Worm (Caenorhabditis elegans) whole organism, young adult: Measurements from ENCODE around the gene F59E12.6.
A peak's percentile ranks its signal among the peaks of the same experiment; 100 is the strongest.

Experiments
- B0261.1 ChIP-seq: sonication (generic microtip); optimal IDR thresholded peaks from 2 replicates; lab custom pipeline; 2016; ENCODE audit warnings: mild to moderate bottlenecking, missing genetic modification characterization, moderate library complexity, missing compliant biosample characterization
- C06A6.2 ChIP-seq: fragments of 200-800 bp; sonication (Bioruptor generic); conservative IDR thresholded peaks from 2 replicates; pipeline ENCODE4 v1.3.6; 2022; ENCODE audit warnings: missing genetic modification characterization, missing compliant biosample characterization
- D2030.7 ChIP-seq: fragments of 200-800 bp; sonication (Bioruptor generic); IDR thresholded peaks from 2 replicates; pipeline ENCODE4 v1.3.6; 2022; ENCODE audit warnings: missing genetic modification reagents, missing genetic modification characterization, missing compliant biosample characterization
- F22D6.2 ChIP-seq: sonication (generic microtip); optimal IDR thresholded peaks from 2 replicates; lab custom pipeline; 2016; ENCODE audit warnings: mild to moderate bottlenecking, missing genetic modification characterization, missing compliant biosample characterization
- F33H1.4 ChIP-seq: fragments of 200-800 bp; sonication (Bioruptor generic); IDR thresholded peaks from 2 replicates; pipeline ENCODE4 v1.3.6; 2022; ENCODE audit warnings: missing genetic modification reagents, missing genetic modification characterization, missing compliant biosample characterization
- F39B2.1 ChIP-seq: fragments of 200-800 bp; sonication (Bioruptor generic); IDR thresholded peaks from 2 replicates; pipeline ENCODE4 v1.3.6; 2022; ENCODE audit warnings: missing genetic modification reagents, missing genetic modification characterization, missing compliant biosample characterization
- K11D2.4 ChIP-seq: fragments of 200-800 bp; sonication (Bioruptor generic); IDR thresholded peaks from 2 replicates; pipeline ENCODE4 v1.3.6; 2022; ENCODE audit warnings: missing genetic modification reagents, missing genetic modification characterization, missing compliant biosample characterization
- T26A5.8 ChIP-seq: sonication (generic microtip); optimal IDR thresholded peaks from 2 replicates; lab custom pipeline; 2016; ENCODE audit warnings: missing genetic modification characterization, missing compliant biosample characterization
- Y53G8AR.9 ChIP-seq: fragments of 200-800 bp; sonication (Bioruptor generic); conservative IDR thresholded peaks from 2 replicates; pipeline ENCODE4 v1.3.6; 2022; ENCODE audit warnings: missing genetic modification reagents, missing genetic modification characterization, missing compliant biosample characterization
- ceh-58 ChIP-seq: fragments of 200-800 bp; sonication (Bioruptor generic); IDR thresholded peaks from 2 replicates; pipeline ENCODE4 v1.3.6; 2022; ENCODE audit warnings: missing genetic modification characterization, missing compliant biosample characterization
- ceh-79 ChIP-seq: sonication (generic microtip); optimal IDR thresholded peaks from 2 replicates; lab custom pipeline; 2017; ENCODE audit warnings: mild to moderate bottlenecking, missing genetic modification characterization, missing compliant biosample characterization
- ceh-91 ChIP-seq: fragments of 200-800 bp; sonication (Bioruptor generic); IDR thresholded peaks from 2 replicates; pipeline ENCODE4 v1.3.6; 2022; ENCODE audit warnings: missing genetic modification reagents, missing genetic modification characterization, missing compliant biosample characterization
- die-1 ChIP-seq: sonication (generic microtip); optimal IDR thresholded peaks from 2 replicates; lab custom pipeline; 2016; ENCODE audit warnings: missing genotype, mild to moderate bottlenecking, missing genetic modification characterization, missing compliant biosample characterization
- egrh-3 ChIP-seq: fragments of 200-800 bp; sonication (Bioruptor generic); IDR thresholded peaks from 2 replicates; pipeline ENCODE4 v1.3.6; 2022; ENCODE audit warnings: missing genetic modification reagents, missing genetic modification characterization, missing compliant biosample characterization
- him-1 ChIP-seq: sonication (generic microtip); optimal IDR thresholded peaks from 2 replicates; lab custom pipeline; 2016; ENCODE audit warnings: missing genotype, missing genetic modification reagents, missing genetic modification characterization, missing compliant biosample characterization
- hmg-1.2 ChIP-seq: fragments of 200-800 bp; sonication (Bioruptor generic); IDR thresholded peaks from 2 replicates; pipeline ENCODE4 v1.3.6; 2022; ENCODE audit warnings: missing genetic modification reagents, missing genetic modification characterization, missing compliant biosample characterization
- hsf-1 ChIP-seq: fragments of 200-800 bp; sonication (Bioruptor generic); IDR thresholded peaks from 2 replicates; pipeline ENCODE4 v1.3.6; 2022; ENCODE audit warnings: missing genetic modification reagents, missing genetic modification characterization, missing compliant biosample characterization
- lag-1 ChIP-seq: fragments of 200-800 bp; sonication (Bioruptor generic); IDR thresholded peaks from 2 replicates; pipeline ENCODE4 v1.3.6; 2022; ENCODE audit warnings: missing genetic modification reagents, missing genetic modification characterization, missing compliant biosample characterization
- lin-26 ChIP-seq: fragments of 200-800 bp; sonication (Bioruptor generic); IDR thresholded peaks from 2 replicates; pipeline ENCODE4 v1.3.6; 2022; ENCODE audit warnings: missing genetic modification reagents, missing genetic modification characterization, missing compliant biosample characterization
- lin-35 ChIP-seq, 3 experiments: fragments of 150-350 bp in 2 of 3; sonication (generic microtip) in 1 of 3; optimal IDR thresholded peaks; 2 replicates each; lab custom pipeline; 2014 to 2018; ENCODE audit warnings: missing biosample characterization in 3 of 3, missing genetic modification characterization in 3 of 3, missing genetic modification reagents in 3 of 3
- lin-40 ChIP-seq: sonication (generic microtip); optimal IDR thresholded peaks from 2 replicates; lab custom pipeline; 2016; ENCODE audit warnings: missing genetic modification characterization, mild to moderate bottlenecking, missing compliant biosample characterization, missing genotype, missing genetic modification reagents
- lin-54 ChIP-seq: fragments of 200-800 bp; sonication (Bioruptor generic); optimal IDR thresholded peaks from 2 replicates; lab custom pipeline; 2018; ENCODE audit warnings: mild to moderate bottlenecking, missing genetic modification characterization, missing compliant biosample characterization
- lir-1 ChIP-seq: fragments of 200-800 bp; sonication (Bioruptor generic); conservative IDR thresholded peaks from 2 replicates; pipeline ENCODE4 v1.3.6; 2022; ENCODE audit warnings: missing genetic modification reagents, missing genetic modification characterization, missing compliant biosample characterization
- madf-8 ChIP-seq: fragments of 200-800 bp; sonication (Bioruptor generic); conservative IDR thresholded peaks from 2 replicates; pipeline ENCODE4 v1.3.6; 2022; ENCODE audit warnings: missing genetic modification reagents, missing genetic modification characterization, missing compliant biosample characterization
- mcd-1 ChIP-seq: fragments of 200-800 bp; sonication (Bioruptor generic); IDR thresholded peaks from 2 replicates; pipeline ENCODE4 v1.3.6; 2022; ENCODE audit warnings: missing genetic modification reagents, missing genetic modification characterization, missing compliant biosample characterization
- mel-28 ChIP-seq: sonication (generic microtip); optimal IDR thresholded peaks from 2 replicates; lab custom pipeline; 2016; ENCODE audit warnings: borderline replicate concordance, mild to moderate bottlenecking, missing genetic modification characterization, missing compliant biosample characterization
- nhr-27 ChIP-seq: fragments of 200-800 bp; sonication (Bioruptor generic); optimal IDR thresholded peaks from 2 replicates; lab custom pipeline; 2018; ENCODE audit warnings: mild to moderate bottlenecking, missing genetic modification characterization, moderate library complexity, missing compliant biosample characterization
- pbrm-1 ChIP-seq: fragments of 200-800 bp; sonication (Bioruptor generic); IDR thresholded peaks from 2 replicates; pipeline ENCODE4 v1.3.6; 2022; ENCODE audit warnings: missing genetic modification reagents, missing genetic modification characterization, missing compliant biosample characterization
- rcor-1 ChIP-seq: fragments of 200-800 bp; sonication (Bioruptor generic); IDR thresholded peaks from 2 replicates; pipeline ENCODE4 v1.3.6; 2022; ENCODE audit warnings: missing genetic modification reagents, missing genetic modification characterization, missing compliant biosample characterization
- repo-1 ChIP-seq: sonication (generic microtip); optimal IDR thresholded peaks from 2 replicates; lab custom pipeline; 2017; ENCODE audit warnings: mild to moderate bottlenecking, missing genetic modification characterization, missing compliant biosample characterization
- rpc-1 ChIP-seq, 2 experiments: fragments of 150-350 bp in 1 of 2; sonication (generic microtip) in 1 of 2; optimal IDR thresholded peaks; 2 replicates each; lab custom pipeline; 2014 to 2018; ENCODE audit warnings: missing biosample characterization in 1 of 2, missing genetic modification characterization in 1 of 2, missing genetic modification reagents in 1 of 2, missing genotype in 1 of 2
- snpc-1.1 ChIP-seq: sonication (generic microtip); optimal IDR thresholded peaks from 2 replicates; lab custom pipeline; 2017; ENCODE audit warnings: missing genetic modification characterization, mild to moderate bottlenecking, missing compliant biosample characterization, antibody characterized with exemption, moderate library complexity, missing genotype, missing genetic modification reagents; ENCODE audit not compliant: insufficient read depth
- snpc-1.3 ChIP-seq: sonication (generic microtip); optimal IDR thresholded peaks from 2 replicates; lab custom pipeline; 2017; ENCODE audit warnings: missing genetic modification characterization, mild to moderate bottlenecking, missing compliant biosample characterization, antibody characterized with exemption, moderate library complexity, missing genotype, missing genetic modification reagents; ENCODE audit not compliant: insufficient read depth
- snpc-4 ChIP-seq, 5 experiments: fragments of 150-350 bp in 1 of 5; sonication (generic microtip) in 4 of 5; optimal IDR thresholded peaks; 2 replicates each; lab custom pipeline; 2014 to 2018; ENCODE audit warnings: missing genetic modification characterization in 5 of 5, missing biosample characterization in 3 of 5, antibody characterized with exemption in 2 of 5, mild to moderate bottlenecking in 2 of 5, missing compliant biosample characterization in 2 of 5, missing genotype in 2 of 5, moderate library complexity in 2 of 5, missing genetic modification reagents in 1 of 5
- tbp1 ChIP-seq: fragments of 200-800 bp; sonication (Bioruptor generic); optimal IDR thresholded peaks from 2 replicates; lab custom pipeline; 2018; ENCODE audit warnings: mild to moderate bottlenecking, missing genetic modification characterization, missing compliant biosample characterization
- tlf-1 ChIP-seq: fragments of 200-800 bp; sonication (Bioruptor generic); optimal IDR thresholded peaks from 2 replicates; lab custom pipeline; 2018; ENCODE audit warnings: mild to moderate bottlenecking, missing genetic modification characterization, missing compliant biosample characterization
- xnd-1 ChIP-seq: sonication (generic microtip); optimal IDR thresholded peaks from 2 replicates; lab custom pipeline; 2016; ENCODE audit warnings: missing genotype, missing genetic modification reagents, missing genetic modification characterization, missing compliant biosample characterization
- zfh-2 ChIP-seq: fragments of 200-800 bp; sonication (Bioruptor generic); conservative IDR thresholded peaks from 2 replicates; pipeline ENCODE4 v1.3.6; 2022; ENCODE audit warnings: missing genetic modification reagents, missing genetic modification characterization, missing compliant biosample characterization
- ztf-18 ChIP-seq: sonication (generic microtip); optimal IDR thresholded peaks from 2 replicates; lab custom pipeline; 2016; ENCODE audit warnings: missing genotype, mild to moderate bottlenecking, missing genetic modification characterization, missing compliant biosample characterization

The F59E12.6 gene

DNA sequence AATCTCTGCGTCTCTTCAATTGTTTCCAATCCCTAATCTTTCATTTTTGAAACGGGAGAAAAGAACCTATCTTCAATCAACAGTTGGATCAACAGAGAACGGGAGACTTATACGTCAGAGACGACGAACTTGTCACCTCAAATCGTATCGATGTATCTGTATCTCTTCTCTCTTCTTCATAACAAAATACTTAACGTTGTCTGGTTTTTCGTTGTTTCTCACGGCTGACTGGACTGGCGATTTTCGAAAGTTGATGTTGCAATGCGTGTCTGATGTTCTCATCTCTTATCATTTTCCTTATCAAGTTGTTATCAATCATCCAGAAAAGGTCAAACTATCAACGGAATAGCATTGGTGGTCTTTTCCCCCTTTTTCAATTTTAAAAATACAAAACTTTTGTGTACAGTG is 25.2 kb downstream of the F59E12.6 start (continued):
- peak; percentile 49 for TF ChIP-seq die-1 (tag; lab: Kevin White, UChicago)
- TF ChIP-seq K11D2.4 (GFP tag; lab: Robert Waterston, UW) = 0 out of 2 replicates have a peak, but pooled peaks have one; percentile 25
- no peak for TF ChIP-seq ceh-58 (GFP tag; lab: Robert Waterston, UW)
- 0 out of 2 replicates have a peak, but pooled peaks have one; percentile 14 for TF ChIP-seq mcd-1 (GFP tag; lab: Robert Waterston, UW)

DNA sequence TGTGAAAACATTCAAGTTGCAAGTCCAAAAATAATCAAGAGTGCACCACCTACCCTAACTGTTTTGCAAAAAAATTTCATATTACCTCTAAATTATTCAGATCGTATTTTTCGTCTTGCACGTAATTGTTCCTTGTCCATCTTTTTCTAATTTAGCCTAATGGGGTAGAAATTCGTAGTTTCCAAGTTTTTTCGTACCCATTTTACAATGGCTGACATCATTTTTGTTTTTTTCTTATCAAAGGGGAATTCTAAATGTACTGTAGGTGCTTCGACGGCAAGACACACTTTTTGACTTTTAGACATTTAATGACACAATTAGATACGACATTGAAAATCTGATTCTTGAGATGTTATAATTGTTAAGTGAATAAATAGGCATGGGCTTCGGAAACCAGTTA is 26.3 kb downstream of the F59E12.6 start:
- TF ChIP-seq pbrm-1 (GFP tag; lab: Robert Waterston, UW) (no peak), lin-54 (no peak), mel-28 (tag; lab: Kevin White, UChicago) (no peak)

DNA sequence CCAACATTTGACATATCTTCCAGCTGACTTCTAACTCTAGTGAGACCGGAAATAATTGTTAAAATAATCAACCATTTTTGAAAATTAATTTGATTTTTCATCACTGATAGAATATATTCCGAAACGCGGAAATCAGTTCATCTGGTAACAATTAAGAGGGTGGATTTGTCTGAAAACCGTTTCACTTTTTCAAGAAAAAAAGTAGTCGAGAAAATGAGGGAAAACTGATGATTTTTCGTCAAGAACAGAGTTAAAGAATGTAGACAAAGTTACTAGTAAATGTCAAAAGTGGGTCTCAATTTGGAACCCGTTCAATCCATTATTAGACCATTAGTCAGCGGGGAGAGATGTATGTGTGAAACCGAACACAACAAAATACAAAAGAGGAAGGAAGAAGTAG is 27.6 kb downstream of the F59E12.6 start, which contains the start of gene C17G10.6:
Gene C17G10.6 (minus strand): TSS at position 101 of the 400 bp plus-strand sequence.
- TF ChIP-seq hsf-1 (GFP tag; lab: Robert Waterston, UW) = no peak
- TF ChIP-seq ztf-18 (tag; lab: Kevin White, UChicago) = no peak
- no peak for TF ChIP-seq ceh-79 (tag; lab: Kevin White, UChicago)
- TF ChIP-seq ceh-91 (GFP tag; lab: Robert Waterston, UW) = no peak
- no peak for TF ChIP-seq C06A6.2 (GFP tag; lab: Robert Waterston, UW)
- TF ChIP-seq zfh-2 (GFP tag; lab: Robert Waterston, UW) = no peak

DNA sequence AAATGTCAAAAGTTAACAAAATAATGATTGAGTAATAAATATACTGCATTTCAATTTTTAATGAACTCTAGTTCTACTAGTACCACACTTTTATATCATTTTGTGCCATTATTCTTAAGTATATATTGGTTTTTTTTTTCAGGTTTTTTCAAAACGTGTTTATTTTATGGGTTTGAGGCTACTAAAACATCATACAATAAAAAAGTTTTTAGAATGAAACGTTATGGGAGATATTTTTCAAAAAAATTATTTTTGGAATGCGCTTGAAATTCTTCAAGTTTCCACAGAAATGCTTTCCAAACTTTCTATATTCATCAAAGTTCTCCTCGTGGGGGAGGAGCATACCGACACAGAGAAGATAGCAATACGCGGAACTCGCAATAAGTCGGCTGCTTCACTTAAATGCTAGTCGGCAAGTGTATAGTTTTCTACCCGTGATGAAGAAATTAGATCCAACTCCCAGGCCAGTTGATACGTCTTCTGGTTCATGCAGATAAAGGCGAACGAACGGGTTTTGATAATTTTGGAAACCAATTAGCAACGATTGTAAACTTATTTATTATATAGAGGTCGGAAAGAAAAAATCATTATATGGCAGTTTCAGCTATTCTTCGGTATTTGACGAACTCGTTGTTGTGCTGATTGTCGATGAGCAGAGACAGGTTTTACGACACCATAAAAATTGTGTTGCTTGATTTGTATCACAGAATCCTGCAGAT is 31.3 kb downstream of the F59E12.6 start, which contains the start of gene C17G10.10:
Gene C17G10.10 (minus strand): TSS at position 51 of the 719 bp plus-strand sequence.
- TF ChIP-seq D2030.7 (GFP tag; lab: Robert Waterston, UW) (peak; percentile 82), snpc-4 (GFP tag; optimal IDR thresholded peaks at IDR 0.05; lab: Kevin White, UChicago) (peak; percentile 97), snpc-4 (tag; optimal IDR thresholded peaks at IDR 0.05; lab: Kevin White, UChicago) (peak; percentile 98 to 99 (median 98)), Y53G8AR.9 (GFP tag; lab: Robert Waterston, UW) (peak; percentile 64; the same call in 1 of the 2 replicates), ztf-18 (tag; lab: Kevin White, UChicago) (peak; percentile 14), F22D6.2 (peak; percentile 19), hmg-1.2 (GFP tag; lab: Robert Waterston, UW) (peak; percentile 90), nhr-27 (no peak), lag-1 (GFP tag; lab: Robert Waterston, UW) (no peak), snpc-1.1 (tag; lab: Kevin White, UChicago) (peak; percentile 98), T26A5.8 (tag; lab: Kevin White, UChicago) (no peak), F33H1.4 (GFP tag; lab: Robert Waterston, UW) (peak; percentile 53), zfh-2 (GFP tag; lab: Robert Waterston, UW) (no peak), lin-35 (GFP tag; optimal IDR thresholded peaks at IDR 0.05; lab: Kevin White, UChicago) (peak in 1 of 3 experiments; percentile 38), rcor-1 (GFP tag; lab: Robert Waterston, UW) (peak; percentile 66), lin-40 (peak; percentile 75), repo-1 (tag; lab: Kevin White, UChicago) (peak; percentile 78), lin-26 (GFP tag; lab: Robert Waterston, UW) (no peak), pbrm-1 (GFP tag; lab: Robert Waterston, UW) (peak; percentile 89), xnd-1 (tag; lab: Kevin White, UChicago) (peak; percentile 57), egrh-3 (GFP tag; lab: Robert Waterston, UW) (0 out of 2 replicates have a peak, but pooled peaks have one; percentile 8), ceh-58 (GFP tag; lab: Robert Waterston, UW) (no peak), him-1 (tag; lab: Kevin White, UChicago) (peak; percentile 94), tbp1 (peak; percentile 77), B0261.1 (peak; percentile 9), F39B2.1 (GFP tag; lab: Robert Waterston, UW) (0 out of 2 replicates have a peak, but pooled peaks have one; percentile 37), madf-8 (peak; percentile 45), snpc-1.3 (tag; lab: Kevin White, UChicago) (peak; percentile 87), lir-1 (no peak), rpc-1 (optimal IDR thresholded peaks at IDR 0.05; lab: Kevin White, UChicago) (no peak), rpc-1 (tag; optimal IDR thresholded peaks at IDR 0.05; lab: Kevin White, UChicago) (peak; percentile 15), tlf-1 (GFP tag; lab: Kevin White, UChicago) (peak; percentile 34)
